Worm (Caenorhabditis elegans) whole organism, early embryonic: Measurements from ENCODE around the gene F40G9.7.

Source experiments
- B0310.2 ChIP-seq: sonication (generic microtip); optimal IDR thresholded peaks from 2 replicates; lab custom pipeline; 2016; ENCODE audit warnings: mild to moderate bottlenecking, missing genetic modification characterization, missing compliant biosample characterization
- F13C5.2 ChIP-seq: sonication (generic microtip); optimal IDR thresholded peaks from 2 replicates; lab custom pipeline; 2017; ENCODE audit warnings: mild to moderate bottlenecking, missing genetic modification characterization, inconsistent platforms, missing compliant biosample characterization
- aly-1 ChIP-seq: sonication (generic microtip); optimal IDR thresholded peaks from 2 replicates; lab custom pipeline; 2016; ENCODE audit warnings: missing genetic modification characterization, missing compliant biosample characterization
- ama-1 ChIP-seq: fragments of 150-350 bp; optimal IDR thresholded peaks from 2 replicates; lab custom pipeline; 2014
- ceh-13 ChIP-seq: fragments of 200-800 bp; sonication (Bioruptor generic); optimal IDR thresholded peaks from 2 replicates; lab custom pipeline; 2018; ENCODE audit warnings: mild to moderate bottlenecking, missing genetic modification characterization, missing compliant biosample characterization
- ceh-36 ChIP-seq: sonication (generic microtip); optimal IDR thresholded peaks from 2 replicates; lab custom pipeline; 2016; ENCODE audit warnings: missing genetic modification characterization, inconsistent platforms, missing compliant biosample characterization
- ets-7 ChIP-seq: sonication (generic microtip); optimal IDR thresholded peaks from 2 replicates; lab custom pipeline; 2016; ENCODE audit warnings: missing genotype, missing genetic modification characterization, missing compliant biosample characterization
- flt-1 ChIP-seq: fragments of 200-800 bp; sonication (Bioruptor generic); IDR thresholded peaks from 2 replicates; pipeline ENCODE4 v1.3.6; 2022; ENCODE audit warnings: missing genetic modification characterization, missing compliant biosample characterization
- hmbx-1 ChIP-seq: sonication (generic microtip); optimal IDR thresholded peaks from 2 replicates; lab custom pipeline; 2016; ENCODE audit warnings: mild to moderate bottlenecking, missing genetic modification characterization, missing compliant biosample characterization
- hmg-4 ChIP-seq: fragments of 200-800 bp; sonication (Bioruptor generic); optimal IDR thresholded peaks from 2 replicates; lab custom pipeline; 2018; ENCODE audit warnings: mild to moderate bottlenecking, missing genetic modification characterization, missing compliant biosample characterization
- hnd-1 ChIP-seq: sonication (generic microtip); optimal IDR thresholded peaks from 2 replicates; lab custom pipeline; 2016; ENCODE audit warnings: missing genetic modification characterization, missing compliant biosample characterization
- pes-1 ChIP-seq: fragments of 200-800 bp; sonication (Bioruptor generic); IDR thresholded peaks from 2 replicates; pipeline ENCODE4 v1.3.6; 2022; ENCODE audit warnings: missing genetic modification reagents, missing genetic modification characterization, missing compliant biosample characterization
- scrt-1 ChIP-seq: fragments of 200-800 bp; sonication (Bioruptor generic); IDR thresholded peaks from 2 replicates; pipeline ENCODE4 v1.3.6; 2022; ENCODE audit warnings: missing genetic modification characterization, missing compliant biosample characterization
- sea-1 ChIP-seq: fragments of 200-800 bp; sonication (Bioruptor generic); conservative IDR thresholded peaks from 2 replicates; pipeline ENCODE4 v1.3.6; 2022; ENCODE audit warnings: missing genetic modification characterization, missing compliant biosample characterization
- tbx-11 ChIP-seq: fragments of 200-800 bp; sonication (Bioruptor generic); IDR thresholded peaks from 2 replicates; pipeline ENCODE4 v1.3.6; 2022; ENCODE audit warnings: missing genetic modification characterization, missing compliant biosample characterization
- tbx-37 ChIP-seq: fragments of 200-800 bp; sonication (Bioruptor generic); conservative IDR thresholded peaks from 2 replicates; pipeline ENCODE4 v1.3.6; 2022; ENCODE audit warnings: missing genetic modification reagents, missing genetic modification characterization, missing compliant biosample characterization
- tra-4 ChIP-seq: sonication (generic microtip); optimal IDR thresholded peaks from 2 replicates; lab custom pipeline; 2017; ENCODE audit warnings: missing genetic modification characterization, missing compliant biosample characterization

The F40G9.7 gene

ce11 chrIII:132118-132517 is 33.4 kb upstream of the F40G9.7 start, which contains the start of gene pals-22:
Gene pals-22 (plus strand): TSS chrIII:132418.
- TF ChIP-seq scrt-1 = no peak
- no peak for TF ChIP-seq aly-1 (tag; lab: Kevin White, UChicago)
- TF ChIP-seq tbx-37 = no peak
- no peak for TF ChIP-seq ceh-36 (tag; lab: Kevin White, UChicago)
- TF ChIP-seq hmg-4 = no peak
- TF ChIP-seq sea-1 (GFP tag; lab: Robert Waterston, UW) = no peak
- TF ChIP-seq tbx-11 = no peak
- no peak for TF ChIP-seq pes-1 (GFP tag; lab: Robert Waterston, UW)
- TF ChIP-seq hmbx-1 (tag; lab: Kevin White, UChicago) = no peak
- TF ChIP-seq ets-7 (tag; lab: Kevin White, UChicago) = no peak
- TF ChIP-seq hnd-1 (tag; lab: Kevin White, UChicago) = no peak
- TF ChIP-seq flt-1 (GFP tag; lab: Robert Waterston, UW) = no peak
- TF ChIP-seq F13C5.2 (tag; lab: Kevin White, UChicago) = no peak
- no peak for TF ChIP-seq tra-4 (tag; lab: Kevin White, UChicago)
- TF ChIP-seq B0310.2 (tag; lab: Kevin White, UChicago) = no peak
- no peak for TF ChIP-seq ceh-13 (GFP tag; lab: Kevin White, UChicago)
- TF ChIP-seq ama-1 (lab: Kevin White, UChicago) = no peak

DNA sequence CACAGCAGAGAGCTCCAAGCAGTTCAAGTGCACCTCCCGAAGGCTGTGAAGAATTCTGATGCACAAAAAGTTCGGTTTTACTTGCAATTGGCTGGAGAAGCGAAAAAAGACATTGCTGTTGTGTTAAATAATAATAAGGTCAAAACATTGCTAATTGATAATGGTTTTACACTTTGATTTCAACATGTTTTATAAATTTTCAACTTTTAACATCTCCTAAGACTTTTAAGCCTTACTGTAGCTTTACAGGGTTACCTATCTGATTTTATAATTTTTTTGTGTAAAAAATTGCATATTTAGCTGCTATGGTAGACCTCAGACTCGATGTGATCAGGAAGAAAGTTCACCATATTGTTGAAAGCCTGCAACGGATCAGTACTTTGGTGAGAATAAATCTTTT is 31.3 kb upstream of the F40G9.7 start, which contains the start of gene pals-25:
TSS of gene pals-25 (plus strand) at position 301 of the 400 bp plus-strand sequence.
- no peak for TF ChIP-seq tbx-11
- no peak for TF ChIP-seq hmg-4
- no peak for TF ChIP-seq tbx-37
- TF ChIP-seq flt-1 (GFP tag; lab: Robert Waterston, UW) = no peak
- TF ChIP-seq ama-1 (lab: Kevin White, UChicago) = no peak
- no peak for TF ChIP-seq scrt-1
- TF ChIP-seq sea-1 (GFP tag; lab: Robert Waterston, UW) = no peak
- no peak for TF ChIP-seq aly-1 (tag; lab: Kevin White, UChicago)
- TF ChIP-seq hnd-1 (tag; lab: Kevin White, UChicago) = no peak
- no peak for TF ChIP-seq B0310.2 (tag; lab: Kevin White, UChicago)
- no peak for TF ChIP-seq tra-4 (tag; lab: Kevin White, UChicago)
- TF ChIP-seq pes-1 (GFP tag; lab: Robert Waterston, UW) = no peak
- TF ChIP-seq ceh-13 (GFP tag; lab: Kevin White, UChicago) = no peak
- TF ChIP-seq ceh-36 (tag; lab: Kevin White, UChicago) = no peak
- TF ChIP-seq hmbx-1 (tag; lab: Kevin White, UChicago) = no peak
- no peak for TF ChIP-seq ets-7 (tag; lab: Kevin White, UChicago)
- no peak for TF ChIP-seq F13C5.2 (tag; lab: Kevin White, UChicago)

ce11 chrIII:140904-141303 is 24.6 kb upstream of the F40G9.7 start, which contains the start of gene fbxb-81:
Gene fbxb-81 (minus strand): TSS chrIII:141217.
- TF ChIP-seq flt-1 (GFP tag; lab: Robert Waterston, UW) = no peak
- TF ChIP-seq ama-1 (lab: Kevin White, UChicago) = no peak
- TF ChIP-seq ceh-13 (GFP tag; lab: Kevin White, UChicago) = no peak
- TF ChIP-seq ets-7 (tag; lab: Kevin White, UChicago) = no peak
- no peak for TF ChIP-seq hnd-1 (tag; lab: Kevin White, UChicago)
- TF ChIP-seq F13C5.2 (tag; lab: Kevin White, UChicago) = no peak
- no peak for TF ChIP-seq aly-1 (tag; lab: Kevin White, UChicago)
- TF ChIP-seq sea-1 (GFP tag; lab: Robert Waterston, UW) = no peak
- TF ChIP-seq tbx-37 = no peak
- TF ChIP-seq B0310.2 (tag; lab: Kevin White, UChicago) = no peak
- no peak for TF ChIP-seq tra-4 (tag; lab: Kevin White, UChicago)
- TF ChIP-seq pes-1 (GFP tag; lab: Robert Waterston, UW) = no peak

ce11 chrIII:143121-143520 is 22.4 kb upstream of the F40G9.7 start, which contains the start of gene fbxb-82:
Gene fbxb-82 (minus strand): TSS chrIII:143221.
- no peak for TF ChIP-seq hmg-4
- no peak for TF ChIP-seq ets-7 (tag; lab: Kevin White, UChicago)
- no peak for TF ChIP-seq flt-1 (GFP tag; lab: Robert Waterston, UW)
- no peak for TF ChIP-seq B0310.2 (tag; lab: Kevin White, UChicago)
- TF ChIP-seq scrt-1 = no peak
- TF ChIP-seq hmbx-1 (tag; lab: Kevin White, UChicago) = no peak
- TF ChIP-seq ceh-36 (tag; lab: Kevin White, UChicago) = no peak
- TF ChIP-seq tbx-37 = no peak
- no peak for TF ChIP-seq F13C5.2 (tag; lab: Kevin White, UChicago)
- TF ChIP-seq sea-1 (GFP tag; lab: Robert Waterston, UW) = no peak

DNA sequence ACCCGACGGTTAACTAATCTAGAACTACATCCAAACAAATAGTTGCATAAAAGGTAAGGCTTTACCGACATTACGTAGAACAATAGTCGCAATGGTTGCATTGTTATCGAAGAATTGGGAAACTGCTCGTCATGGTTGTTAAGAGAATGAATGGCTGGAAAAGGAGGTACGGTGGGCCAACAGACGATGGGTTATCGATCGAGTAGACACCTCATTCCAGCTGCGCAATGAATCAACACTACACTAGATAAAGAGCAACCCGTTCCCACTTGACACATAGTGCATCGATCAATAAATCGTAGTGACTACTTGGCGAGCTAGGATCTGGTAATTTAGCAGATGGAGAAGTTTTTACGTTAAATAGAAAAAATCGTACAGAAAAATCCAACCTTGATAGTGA is 20.4 kb upstream of the F40G9.7 start, which contains the start of the genes T17A3.12 and fbxb-83:
TSS of gene T17A3.12 (minus strand) at position 101 of the 400 bp plus-strand sequence.
TSS of gene fbxb-83 (minus strand) at position 134 of the 400 bp plus-strand sequence.
- TF ChIP-seq scrt-1 (no peak), B0310.2 (tag; lab: Kevin White, UChicago) (no peak), hnd-1 (tag; lab: Kevin White, UChicago) (no peak), ceh-36 (tag; lab: Kevin White, UChicago) (no peak), hmg-4 (no peak), flt-1 (GFP tag; lab: Robert Waterston, UW) (no peak), sea-1 (GFP tag; lab: Robert Waterston, UW) (no peak), tra-4 (tag; lab: Kevin White, UChicago) (no peak), aly-1 (tag; lab: Kevin White, UChicago) (no peak), ama-1 (lab: Kevin White, UChicago) (no peak), hmbx-1 (tag; lab: Kevin White, UChicago) (no peak), ceh-13 (GFP tag; lab: Kevin White, UChicago) (no peak), ets-7 (tag; lab: Kevin White, UChicago) (no peak)

DNA sequence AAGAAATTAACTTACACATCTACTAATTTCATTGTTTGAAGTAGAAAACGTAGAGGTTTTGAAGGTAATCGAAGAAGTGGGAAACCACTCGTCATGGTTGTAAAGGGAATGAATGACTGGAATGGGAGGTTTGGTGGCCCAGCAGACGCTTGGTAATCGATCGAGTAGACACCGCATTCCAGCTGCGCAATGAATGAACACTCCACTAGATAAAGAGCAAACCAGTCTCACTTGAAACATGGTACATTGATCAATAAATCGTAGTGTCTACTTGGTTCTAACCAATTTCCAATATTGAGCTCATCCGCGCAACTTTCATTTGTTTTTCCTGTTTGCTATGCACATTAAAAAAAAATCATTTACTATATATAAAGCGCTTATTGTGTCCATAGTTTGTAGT is 19.1 kb upstream of the F40G9.7 start, which contains the start of gene fbxb-84:
TSS of gene fbxb-84 (minus strand) at position 101 of the 400 bp plus-strand sequence.
- TF ChIP-seq ets-7 (tag; lab: Kevin White, UChicago) = no peak
- TF ChIP-seq F13C5.2 (tag; lab: Kevin White, UChicago) = no peak

ce11 chrIII:147570-148076 is 17.9 kb upstream of the F40G9.7 start, which contains the start of gene sqst-5:
Gene sqst-5 (minus strand): TSS chrIII:147620.
- TF ChIP-seq ets-7 (tag; lab: Kevin White, UChicago) (no peak), sea-1 (GFP tag; lab: Robert Waterston, UW) (no peak), F13C5.2 (tag; lab: Kevin White, UChicago) (no peak), ama-1 (lab: Kevin White, UChicago) (no peak), ceh-13 (GFP tag; lab: Kevin White, UChicago) (no peak), flt-1 (GFP tag; lab: Robert Waterston, UW) (no peak), tra-4 (tag; lab: Kevin White, UChicago) (no peak), pes-1 (GFP tag; lab: Robert Waterston, UW) (no peak), tbx-11 (no peak), hmg-4 (no peak), hmbx-1 (tag; lab: Kevin White, UChicago) (no peak), ceh-36 (tag; lab: Kevin White, UChicago) (no peak), B0310.2 (tag; lab: Kevin White, UChicago) (no peak), aly-1 (tag; lab: Kevin White, UChicago) (no peak), hnd-1 (tag; lab: Kevin White, UChicago) (no peak), scrt-1 (no peak), tbx-37 (no peak)
